Fruit fly (Drosophila melanogaster) whole organism, embryonic: ENCODE results near the gene CG43273.

Experiments used
- Asciz ChIP-seq: fragments of 200-800 bp; sonication (Bioruptor generic); optimal IDR thresholded peaks from 2 replicates; lab custom pipeline; 2017; ENCODE audit warnings: missing biosample characterization, mild to moderate bottlenecking, missing genetic modification characterization, missing genetic modification reagents
- CG10147 ChIP-seq: fragments of 200-800 bp; sonication (Bioruptor generic); optimal IDR thresholded peaks from 2 replicates; lab custom pipeline; 2019; ENCODE audit warnings: missing biosample characterization, mild to moderate bottlenecking, missing genetic modification characterization, moderate library complexity
- CG10979 ChIP-seq: fragments of 200-800 bp; sonication (Bioruptor generic); optimal IDR thresholded peaks from 2 replicates; lab custom pipeline; 2018; ENCODE audit warnings: missing biosample characterization, mild to moderate bottlenecking, missing genetic modification characterization, moderate library complexity
- CG11504 ChIP-seq: fragments of 200-800 bp; sonication (Bioruptor generic); optimal IDR thresholded peaks from 3 replicates; lab custom pipeline; 2019; ENCODE audit warnings: missing biosample characterization, mild to moderate bottlenecking, missing genetic modification characterization, moderate library complexity
- CG11560 ChIP-seq: fragments of 200-800 bp; sonication (Bioruptor generic); IDR thresholded peaks from 3 replicates; pipeline ENCODE4 v1.3.6; 2022; ENCODE audit warnings: missing biosample characterization, missing genetic modification characterization
- CG11723 ChIP-seq: fragments of 200-800 bp; sonication (Bioruptor generic); optimal IDR thresholded peaks from 2 replicates; lab custom pipeline; 2017; ENCODE audit warnings: missing biosample characterization, mild to moderate bottlenecking, missing genetic modification characterization
- CG12071 ChIP-seq: fragments of 200-800 bp; sonication (Bioruptor generic); optimal IDR thresholded peaks from 3 replicates; lab custom pipeline; 2018; ENCODE audit warnings: missing biosample characterization, mild to moderate bottlenecking, missing genetic modification characterization
- CG12744 ChIP-seq: fragments of 200-800 bp; sonication (Bioruptor generic); optimal IDR thresholded peaks from 2 replicates; lab custom pipeline; 2016; ENCODE audit warnings: missing biosample characterization, missing genetic modification characterization
- CG14050 ChIP-seq: fragments of 200-800 bp; sonication (Bioruptor generic); IDR thresholded peaks from 3 replicates; pipeline ENCODE4 v1.3.6; 2022; ENCODE audit warnings: missing biosample characterization, missing genetic modification characterization
- CG15011 ChIP-seq: fragments of 200-800 bp; sonication (Bioruptor generic); optimal IDR thresholded peaks from 3 replicates; lab custom pipeline; 2018; ENCODE audit warnings: missing biosample characterization, mild to moderate bottlenecking, missing genetic modification characterization
- CG15601 ChIP-seq: fragments of 200-800 bp; sonication (Bioruptor generic); optimal IDR thresholded peaks from 3 replicates; lab custom pipeline; 2019; ENCODE audit warnings: missing biosample characterization, mild to moderate bottlenecking, missing genetic modification characterization, moderate library complexity
- CG17186 ChIP-seq: fragments of 200-800 bp; sonication (Bioruptor generic); optimal IDR thresholded peaks from 3 replicates; lab custom pipeline; 2017; ENCODE audit warnings: missing biosample characterization, missing genetic modification reagents, missing genetic modification characterization
- CG1832 ChIP-seq: fragments of 200-800 bp; sonication (Bioruptor generic); optimal IDR thresholded peaks from 2 replicates; lab custom pipeline; 2017; ENCODE audit warnings: missing biosample characterization, mild to moderate bottlenecking, missing genetic modification characterization, inconsistent platforms
- CG2202 ChIP-seq: fragments of 200-800 bp; sonication (Bioruptor generic); optimal IDR thresholded peaks from 2 replicates; lab custom pipeline; 2018; ENCODE audit warnings: missing biosample characterization, mild to moderate bottlenecking, missing genetic modification characterization
- CG32772 ChIP-seq: fragments of 200-800 bp; sonication (Bioruptor generic); IDR thresholded peaks from 2 replicates; pipeline ENCODE4 v1.3.6; 2022; ENCODE audit warnings: missing biosample characterization, missing genetic modification characterization
- CG4282 ChIP-seq: fragments of 200-800 bp; sonication (Bioruptor generic); optimal IDR thresholded peaks from 2 replicates; lab custom pipeline; 2016; ENCODE audit warnings: missing biosample characterization, missing genetic modification characterization
- CG7357 ChIP-seq: fragments of 200-800 bp; sonication (Bioruptor generic); IDR thresholded peaks from 3 replicates; pipeline ENCODE4 v1.3.6; 2022; ENCODE audit warnings: missing biosample characterization, missing genetic modification characterization
- CG7372 ChIP-seq: fragments of 200-800 bp; sonication (Bioruptor generic); IDR thresholded peaks from 2 replicates; pipeline ENCODE4 v1.3.6; 2022; ENCODE audit warnings: missing biosample characterization, missing genetic modification characterization
- Dref ChIP-seq: fragments of 200-800 bp; sonication (Bioruptor generic); IDR thresholded peaks from 2 replicates; pipeline ENCODE4 v1.3.6; 2022; ENCODE audit warnings: missing biosample characterization, missing genetic modification characterization
- Eip74EF ChIP-seq, 2 experiments: fragments of 200-800 bp in 1 of 2; fragments of >200 bp in 1 of 2; sonication (Bioruptor generic) in 1 of 2; optimal IDR thresholded peaks; 2 replicates each; lab custom pipeline; 2017 to 2019; ENCODE audit warnings: missing biosample characterization in 2 of 2, missing genetic modification characterization in 2 of 2, mild to moderate bottlenecking in 1 of 2, moderate library complexity in 1 of 2
- Fer2 ChIP-seq: fragments of 200-800 bp; sonication (Bioruptor generic); optimal IDR thresholded peaks from 2 replicates; lab custom pipeline; 2018; ENCODE audit warnings: missing biosample characterization, mild to moderate bottlenecking, missing genetic modification characterization, moderate library complexity
- H15 ChIP-seq: fragments of 200-800 bp; sonication (Bioruptor generic); IDR thresholded peaks from 3 replicates; pipeline ENCODE4 v1.3.6; 2022; ENCODE audit warnings: missing biosample characterization, missing genetic modification characterization
- HLH3B ChIP-seq: fragments of 200-800 bp; sonication (Bioruptor generic); IDR thresholded peaks from 2 replicates; pipeline ENCODE4 v1.3.6; 2022; ENCODE audit warnings: missing biosample characterization, missing genetic modification characterization
- Hr3 ChIP-seq: fragments of 200-800 bp; sonication (Bioruptor generic); optimal IDR thresholded peaks from 3 replicates; lab custom pipeline; 2016; ENCODE audit warnings: missing biosample characterization, missing genetic modification characterization
- Hr39 ChIP-seq: fragments of >200 bp; optimal IDR thresholded peaks from 2 replicates; lab custom pipeline; 2017
- Hsf ChIP-seq: fragments of 200-800 bp; sonication (Bioruptor generic); optimal IDR thresholded peaks from 3 replicates; lab custom pipeline; 2016; ENCODE audit warnings: missing biosample characterization, missing genetic modification characterization
- Med ChIP-seq: fragments of 200-800 bp; sonication (Bioruptor generic); peaks from one replicate; lab custom pipeline; 2016; ENCODE audit warnings: missing biosample characterization, missing genetic modification characterization, mild to moderate bottlenecking, inconsistent platforms, moderate library complexity
- NK7.1 ChIP-seq: fragments of 200-800 bp; sonication (Bioruptor generic); optimal IDR thresholded peaks from 3 replicates; lab custom pipeline; 2016; ENCODE audit warnings: missing biosample characterization, missing genetic modification characterization
- Stat92E ChIP-seq, 3 experiments: fragments of >200 bp in 2 of 3; fragments of 200-800 bp in 1 of 3; sonication (Bioruptor generic) in 1 of 3; optimal IDR thresholded peaks; 2 replicates each; lab custom pipeline; 2017 to 2019; ENCODE audit warnings: missing biosample characterization in 3 of 3, missing genetic modification characterization in 3 of 3, mild to moderate bottlenecking in 1 of 3, moderate library complexity in 1 of 3
- Xrp1 ChIP-seq: fragments of 200-800 bp; sonication (Bioruptor generic); IDR thresholded peaks from 2 replicates; pipeline ENCODE4 v1.3.6; 2022; ENCODE audit warnings: missing biosample characterization, missing genetic modification characterization
- chinmo ChIP-seq: fragments of 200-800 bp; sonication (Bioruptor generic); IDR thresholded peaks from 4 replicates; pipeline ENCODE4 v1.3.6; 2022; ENCODE audit warnings: missing biosample characterization, missing genetic modification characterization; ENCODE audit not compliant: partially characterized antibody
- dmrt99B ChIP-seq: fragments of 200-800 bp; sonication (Bioruptor generic); optimal IDR thresholded peaks from 2 replicates; lab custom pipeline; 2018; ENCODE audit warnings: missing biosample characterization, mild to moderate bottlenecking, missing genetic modification characterization, moderate library complexity
- dysf ChIP-seq: fragments of 200-800 bp; sonication (Bioruptor generic); IDR thresholded peaks from 3 replicates; pipeline ENCODE4 v1.3.6; 2022; ENCODE audit warnings: missing biosample characterization, missing genetic modification characterization
- eyg ChIP-seq: fragments of 200-800 bp; sonication (Bioruptor generic); optimal IDR thresholded peaks from 3 replicates; lab custom pipeline; 2016; ENCODE audit warnings: missing biosample characterization, missing genetic modification characterization
- fd102C ChIP-seq: fragments of 200-800 bp; sonication (Bioruptor generic); optimal IDR thresholded peaks from 2 replicates; lab custom pipeline; 2018; ENCODE audit warnings: missing biosample characterization, mild to moderate bottlenecking, missing genetic modification characterization, moderate library complexity
- gcm ChIP-seq: fragments of 200-800 bp; sonication (Bioruptor generic); optimal IDR thresholded peaks from 2 replicates; lab custom pipeline; 2019; ENCODE audit warnings: missing biosample characterization, mild to moderate bottlenecking, missing genetic modification characterization, moderate library complexity
- gsb-n ChIP-seq: fragments of 200-800 bp; sonication (Bioruptor generic); optimal IDR thresholded peaks from 3 replicates; lab custom pipeline; 2018; ENCODE audit warnings: missing biosample characterization, mild to moderate bottlenecking, missing genetic modification characterization
- h ChIP-seq: fragments of >200 bp; optimal IDR thresholded peaks from 2 replicates; lab custom pipeline; 2017
- hkb ChIP-seq, 2 experiments: fragments of 200-800 bp in 1 of 2; fragments of >200 bp in 1 of 2; sonication (Bioruptor generic) in 1 of 2; IDR thresholded peaks in 1 of 2; optimal IDR thresholded peaks in 1 of 2; 2 replicates each; pipeline versions ENCODE4 v1.3.6 to Lab custom; 2017 to 2022; ENCODE audit warnings: missing biosample characterization in 1 of 2, missing genetic modification characterization in 1 of 2
- hth ChIP-seq: fragments of >200 bp; optimal IDR thresholded peaks from 2 replicates; lab custom pipeline; 2017; ENCODE audit warnings: inconsistent platforms
- ken ChIP-seq: fragments of 200-800 bp; sonication (Bioruptor generic); IDR thresholded peaks from 3 replicates; pipeline ENCODE4 v1.3.6; 2022; ENCODE audit warnings: missing biosample characterization, missing genetic modification characterization
- lbe ChIP-seq: fragments of 200-800 bp; sonication (Bioruptor generic); optimal IDR thresholded peaks from 2 replicates; lab custom pipeline; 2016; ENCODE audit warnings: missing biosample characterization, mild to moderate bottlenecking, missing genetic modification characterization
- odd ChIP-seq: fragments of 200-800 bp; sonication (Bioruptor generic); optimal IDR thresholded peaks from 2 replicates; lab custom pipeline; 2017; ENCODE audit warnings: missing biosample characterization, mild to moderate bottlenecking, missing genetic modification characterization
- schlank ChIP-seq: fragments of 200-800 bp; sonication (Bioruptor generic); optimal IDR thresholded peaks from 2 replicates; lab custom pipeline; 2018; ENCODE audit warnings: missing biosample characterization, mild to moderate bottlenecking, missing genetic modification characterization
- sug ChIP-seq: fragments of 200-800 bp; optimal IDR thresholded peaks from 2 replicates; lab custom pipeline; 2019; ENCODE audit warnings: missing biosample characterization, mild to moderate bottlenecking, missing genetic modification characterization, moderate library complexity
- tin ChIP-seq: fragments of 200-800 bp; sonication (Bioruptor generic); optimal IDR thresholded peaks from 3 replicates; lab custom pipeline; 2016; ENCODE audit warnings: missing biosample characterization, missing genetic modification characterization
- toy ChIP-seq: fragments of 200-800 bp; sonication (Bioruptor generic); IDR thresholded peaks from 2 replicates; pipeline ENCODE4 v1.3.6; 2022; ENCODE audit warnings: missing biosample characterization, missing genetic modification characterization
- trh ChIP-seq: fragments of 200-800 bp; sonication (Bioruptor generic); optimal IDR thresholded peaks from 2 replicates; lab custom pipeline; 2016; ENCODE audit warnings: missing biosample characterization, missing genetic modification characterization
- zen2 ChIP-seq: fragments of 200-800 bp; sonication (Bioruptor generic); IDR thresholded peaks from 3 replicates; pipeline ENCODE4 v1.3.6; 2022; ENCODE audit warnings: missing biosample characterization, missing genetic modification characterization; ENCODE audit not compliant: partially characterized antibody

The CG43273 gene

DNA sequence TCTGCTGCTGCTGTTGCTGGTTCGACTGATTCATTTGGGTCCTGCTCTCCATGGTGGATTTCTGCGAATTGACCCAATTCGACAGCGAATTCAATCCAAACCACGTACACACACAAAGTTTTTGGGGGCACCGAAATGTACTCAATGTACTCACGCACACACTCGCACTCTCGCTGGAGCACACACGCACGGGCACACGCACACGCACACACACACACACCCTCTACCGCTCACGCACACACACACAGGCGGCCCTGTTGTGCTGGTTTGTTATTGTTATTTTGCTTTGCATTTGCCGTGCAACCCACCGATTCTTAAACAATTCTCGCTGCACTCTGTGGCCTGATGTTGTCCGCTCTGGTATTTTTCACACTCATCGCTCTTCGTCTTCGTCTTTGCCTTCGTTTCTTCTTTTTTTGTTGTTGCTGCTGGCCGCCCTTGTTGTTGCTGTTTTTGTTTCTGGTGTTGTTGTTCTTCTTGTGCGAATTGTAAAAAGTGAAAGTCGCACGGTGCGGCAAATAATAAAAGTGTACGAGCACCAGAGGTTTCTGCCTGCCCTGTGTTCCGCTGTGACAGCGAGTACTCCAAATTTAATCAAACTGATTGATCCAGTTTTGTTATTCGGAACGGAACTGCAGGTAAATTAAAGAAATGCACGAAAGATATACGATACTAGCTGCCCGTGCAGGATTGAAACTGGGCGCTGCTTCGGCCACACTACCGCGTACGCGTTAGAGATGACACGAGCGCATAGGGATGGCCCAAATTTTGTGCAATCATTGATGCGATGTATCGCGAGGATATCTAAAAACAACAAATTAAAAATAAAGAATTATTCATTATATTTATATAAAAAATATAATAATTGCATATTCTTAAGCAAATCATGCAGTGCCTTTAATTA lies 46.1 kb downstream of the CG43273 start, which contains the start of gene CG3744 (continued):
- TF ChIP-seq hth (lab: Kevin White, UChicago) (no peak), CG7357 (GFP tag; lab: Robert Waterston, UW) (peak; percentile 79), CG32772 (GFP tag; lab: Robert Waterston, UW) (peak; percentile 93), hkb (optimal IDR thresholded peaks at IDR 0.05; lab: Kevin White, UChicago) (no peak), hkb (GFP tag; IDR thresholded peaks at IDR 0.05; lab: Robert Waterston, UW) (peak; percentile 89), toy (GFP tag; lab: Robert Waterston, UW) (peak; percentile 83), dmrt99B (tag; lab: Kevin White, UChicago) (peak; percentile 85), Hr3 (GFP tag; lab: Kevin White, UChicago) (peak; percentile 92), CG4282 (GFP tag; lab: Kevin White, UChicago) (no peak), Fer2 (tag; lab: Kevin White, UChicago) (peak; percentile 91), Hr39 (peak; percentile 94), trh (GFP tag; lab: Kevin White, UChicago) (peak; percentile 76), lbe (GFP tag; lab: Kevin White, UChicago) (peak; percentile 79), HLH3B (GFP tag; lab: Robert Waterston, UW) (peak; percentile 92), fd102C (GFP tag; lab: Kevin White, UChicago) (no peak), zen2 (GFP tag; lab: Robert Waterston, UW) (peak; percentile 93), ken (peak; percentile 97), eyg (peak; percentile 46), h (no peak), CG12744 (GFP tag; lab: Kevin White, UChicago) (peak; percentile 60), CG15011 (peak; percentile 53), gcm (peak; percentile 76), Dref (GFP tag; lab: Robert Waterston, UW) (peak; percentile 52), chinmo (GFP tag; lab: Robert Waterston, UW) (peak; percentile 94), CG12071 (GFP tag; lab: Kevin White, UChicago) (peak; percentile 69), odd (GFP tag; lab: Kevin White, UChicago) (peak; percentile 50), sug (tag; lab: Kevin White, UChicago) (peak; percentile 93), CG17186 (GFP tag; lab: Kevin White, UChicago) (peak; percentile 55), tin (GFP tag; lab: Kevin White, UChicago) (peak; percentile 95), CG2202 (tag; lab: Kevin White, UChicago) (peak; percentile 57), CG7372 (peak; percentile 93), Med (peak; percentile 95), CG10979 (tag; lab: Kevin White, UChicago) (peak; percentile 84), CG15601 (peak; percentile 80), Hsf (peak; percentile 86), schlank (tag; lab: Kevin White, UChicago) (peak; percentile 67), NK7.1 (GFP tag; lab: Kevin White, UChicago) (peak; percentile 24), Stat92E (GFP tag; optimal IDR thresholded peaks at IDR 0.05; lab: Kevin White, UChicago) (no peak), Eip74EF (GFP tag; optimal IDR thresholded peaks at IDR 0.05; lab: Kevin White, UChicago) (peak in 1 of 2 experiments; percentile 65), CG10147 (GFP tag; lab: Kevin White, UChicago) (peak; percentile 85), dysf (GFP tag; lab: Robert Waterston, UW) (peak; percentile 94), H15 (GFP tag; lab: Robert Waterston, UW) (peak; percentile 93), CG11723 (peak; percentile 77), gsb-n (tag; lab: Kevin White, UChicago) (peak; percentile 78), CG14050 (GFP tag; lab: Robert Waterston, UW) (peak; percentile 86), CG11504 (tag; lab: Kevin White, UChicago) (peak; percentile 88), Xrp1 (peak; percentile 95), Asciz (GFP tag; lab: Kevin White, UChicago) (no peak), CG11560 (tag; lab: Robert Waterston, UW) (peak; percentile 72), CG1832 (no peak)
